Worm (Caenorhabditis elegans) whole organism, late embryonic: Measurements from ENCODE around the gene C08F8.3.

Experiments
- fkh-10 ChIP-seq: fragments of 150-350 bp; optimal IDR thresholded peaks from 2 replicates; lab custom pipeline; 2014; ENCODE audit warnings: missing biosample characterization, missing genetic modification reagents, missing genetic modification characterization
- pha-4 ChIP-seq: fragments of 150-350 bp; optimal IDR thresholded peaks from 2 replicates; lab custom pipeline; 2018; ENCODE audit warnings: missing biosample characterization, missing genetic modification reagents, missing genetic modification characterization
- sdc-2 ChIP-seq: sonication (generic microtip); optimal IDR thresholded peaks from 2 replicates; lab custom pipeline; 2016; ENCODE audit warnings: missing genotype, missing genetic modification characterization, missing compliant biosample characterization
- unc-3 ChIP-seq, 2 experiments: fragments of 200-800 bp in 1 of 2; sonication (Bioruptor generic) in 1 of 2; sonication (generic microtip) in 1 of 2; conservative IDR thresholded peaks in 1 of 2; optimal IDR thresholded peaks in 1 of 2; 2 replicates each; pipeline versions ENCODE4 v1.3.6 to Lab custom; 2016 to 2022; ENCODE audit warnings: missing compliant biosample characterization in 2 of 2, missing genetic modification characterization in 2 of 2, missing genetic modification reagents in 1 of 2

ce11 chrIV:11142314-11143227 is 12.3 kb upstream of the C08F8.3 start, which contains the start of gene skih-2:
- TF ChIP-seq pha-4, result no peak
- no peak for TF ChIP-seq sdc-2
- TF ChIP-seq unc-3 (GFP tag; conservative IDR thresholded peaks at IDR 0.05; lab: Robert Waterston, UW), result no peak
- no peak for TF ChIP-seq unc-3 (tag; optimal IDR thresholded peaks at IDR 0.05; lab: Kevin White, UChicago)
- no peak for TF ChIP-seq fkh-10 (GFP tag; lab: Kevin White, UChicago)
